Fruit fly (Drosophila melanogaster) whole organism, prepupa: ENCODE results near the gene Dpy-30L2.

Source experiments
- CG10631 ChIP-seq: fragments of 200-800 bp; sonication (Bioruptor generic); optimal IDR thresholded peaks from 2 replicates; lab custom pipeline; 2016; ENCODE audit warnings: missing biosample characterization, missing genetic modification characterization
- CG10669 ChIP-seq: fragments of 200-800 bp; sonication (Bioruptor generic); optimal IDR thresholded peaks from 3 replicates; lab custom pipeline; 2018; ENCODE audit warnings: missing biosample characterization, mild to moderate bottlenecking, missing genetic modification characterization, moderate library complexity
- CG11294 ChIP-seq: fragments of 200-800 bp; sonication (Bioruptor generic); IDR thresholded peaks from 2 replicates; pipeline ENCODE4 v1.3.6; 2022; ENCODE audit warnings: missing biosample characterization, missing genetic modification characterization
- CG1621 ChIP-seq: fragments of 200-800 bp; sonication (Bioruptor generic); optimal IDR thresholded peaks from 3 replicates; lab custom pipeline; 2018; ENCODE audit warnings: missing biosample characterization, mild to moderate bottlenecking, missing genetic modification characterization
- CG3032 ChIP-seq: fragments of 200-800 bp; optimal IDR thresholded peaks from 2 replicates; lab custom pipeline; 2019; ENCODE audit warnings: missing biosample characterization, mild to moderate bottlenecking, missing genetic modification characterization, moderate library complexity
- CG34406 ChIP-seq: fragments of 200-800 bp; sonication (Bioruptor generic); optimal IDR thresholded peaks from 3 replicates; lab custom pipeline; 2016; ENCODE audit warnings: missing biosample characterization, missing genetic modification characterization
- CG3919 ChIP-seq: fragments of 200-800 bp; sonication (Bioruptor generic); optimal IDR thresholded peaks from 3 replicates; lab custom pipeline; 2016; ENCODE audit warnings: missing biosample characterization, missing genetic modification characterization
- CG4318 ChIP-seq: fragments of 200-800 bp; sonication (Bioruptor generic); optimal IDR thresholded peaks from 3 replicates; lab custom pipeline; 2017; ENCODE audit warnings: missing biosample characterization, mild to moderate bottlenecking, missing genetic modification characterization
- CG6792 ChIP-seq: fragments of 200-800 bp; sonication (Bioruptor generic); optimal IDR thresholded peaks from 3 replicates; lab custom pipeline; 2016; ENCODE audit warnings: missing biosample characterization, missing genetic modification characterization
- CG7368 ChIP-seq: fragments of 200-800 bp; sonication (Bioruptor generic); optimal IDR thresholded peaks from 3 replicates; lab custom pipeline; 2016; ENCODE audit warnings: missing biosample characterization, missing genetic modification characterization
- CG8632 ChIP-seq: fragments of 200-800 bp; sonication (Bioruptor generic); optimal IDR thresholded peaks from 3 replicates; lab custom pipeline; 2016; ENCODE audit warnings: missing biosample characterization, missing genetic modification characterization
- CG9139 ChIP-seq: fragments of 200-800 bp; sonication (Bioruptor generic); optimal IDR thresholded peaks from 3 replicates; lab custom pipeline; 2017; ENCODE audit warnings: missing biosample characterization, mild to moderate bottlenecking, missing genetic modification characterization
- Eip75B ChIP-seq: fragments of 200-800 bp; sonication (Bioruptor generic); optimal IDR thresholded peaks from 3 replicates; lab custom pipeline; 2016; ENCODE audit warnings: missing biosample characterization, missing genetic modification characterization
- Ets96B ChIP-seq: fragments of 200-800 bp; optimal IDR thresholded peaks from 2 replicates; lab custom pipeline; 2019; ENCODE audit warnings: missing biosample characterization, mild to moderate bottlenecking, missing genetic modification characterization, moderate library complexity
- Hr39 ChIP-seq: fragments of 200-800 bp; sonication (Bioruptor generic); optimal IDR thresholded peaks from 2 replicates; lab custom pipeline; 2016; ENCODE audit warnings: missing biosample characterization, missing genetic modification characterization
- Hr4 ChIP-seq: fragments of 200-800 bp; sonication (Bioruptor generic); optimal IDR thresholded peaks from 3 replicates; lab custom pipeline; 2016; ENCODE audit warnings: missing biosample characterization, missing genetic modification characterization
- Met ChIP-seq: fragments of 200-800 bp; sonication (Bioruptor generic); optimal IDR thresholded peaks from 3 replicates; lab custom pipeline; 2016; ENCODE audit warnings: missing biosample characterization, missing genetic modification characterization
- Sox102F ChIP-seq: fragments of 200-800 bp; sonication (Bioruptor generic); optimal IDR thresholded peaks from 2 replicates; lab custom pipeline; 2016; ENCODE audit warnings: missing biosample characterization, mild to moderate bottlenecking, missing genetic modification characterization
- Sox14 ChIP-seq: fragments of 200-800 bp; sonication (Bioruptor generic); optimal IDR thresholded peaks from 3 replicates; lab custom pipeline; 2016; ENCODE audit warnings: missing biosample characterization, missing genetic modification characterization
- Sox15 ChIP-seq: fragments of 200-800 bp; sonication (Bioruptor generic); optimal IDR thresholded peaks from 3 replicates; lab custom pipeline; 2016; ENCODE audit warnings: missing biosample characterization, missing genetic modification characterization
- achi ChIP-seq: fragments of 200-800 bp; sonication (Bioruptor generic); optimal IDR thresholded peaks from 3 replicates; lab custom pipeline; 2016; ENCODE audit warnings: missing biosample characterization, missing genetic modification characterization
- acj6 ChIP-seq: fragments of 200-800 bp; sonication (Bioruptor generic); optimal IDR thresholded peaks from 3 replicates; lab custom pipeline; 2016; ENCODE audit warnings: missing biosample characterization, missing genetic modification characterization
- dac ChIP-seq: fragments of 200-800 bp; sonication (Bioruptor generic); optimal IDR thresholded peaks from 2 replicates; lab custom pipeline; 2017; ENCODE audit warnings: missing biosample characterization, mild to moderate bottlenecking, missing genetic modification characterization
- dsx ChIP-seq: fragments of 200-800 bp; optimal IDR thresholded peaks from 3 replicates; lab custom pipeline; 2019; ENCODE audit warnings: missing biosample characterization, mild to moderate bottlenecking, missing genetic modification characterization, moderate library complexity; ENCODE audit not compliant: poor library complexity, severe bottlenecking
- esn ChIP-seq: fragments of 200-800 bp; sonication (Bioruptor generic); optimal IDR thresholded peaks from 2 replicates; lab custom pipeline; 2016; ENCODE audit warnings: missing biosample characterization, mild to moderate bottlenecking, missing genetic modification characterization, moderate library complexity
- fd59A ChIP-seq: fragments of 200-800 bp; sonication (Bioruptor generic); optimal IDR thresholded peaks from 2 replicates; lab custom pipeline; 2017; ENCODE audit warnings: missing biosample characterization, mild to moderate bottlenecking, missing genetic modification characterization, missing genetic modification reagents
- fd85E ChIP-seq: fragments of 200-800 bp; sonication (Bioruptor generic); optimal IDR thresholded peaks from 3 replicates; lab custom pipeline; 2016; ENCODE audit warnings: missing biosample characterization, missing genetic modification characterization
- fkh ChIP-seq: fragments of 200-800 bp; sonication (Bioruptor generic); optimal IDR thresholded peaks from 3 replicates; lab custom pipeline; 2017; ENCODE audit warnings: missing biosample characterization, mild to moderate bottlenecking, missing genetic modification characterization, moderate library complexity
- lz ChIP-seq: fragments of 200-800 bp; sonication (Bioruptor generic); optimal IDR thresholded peaks from 3 replicates; lab custom pipeline; 2016; ENCODE audit warnings: missing biosample characterization, missing genetic modification characterization
- net ChIP-seq: fragments of 200-800 bp; sonication (Bioruptor generic); optimal IDR thresholded peaks from 3 replicates; lab custom pipeline; 2016; ENCODE audit warnings: missing biosample characterization, missing genetic modification characterization
- pdm3 ChIP-seq: fragments of 200-800 bp; sonication (Bioruptor generic); optimal IDR thresholded peaks from 3 replicates; lab custom pipeline; 2016; ENCODE audit warnings: missing biosample characterization, missing genetic modification characterization
- ss ChIP-seq, 2 experiments: fragments of 200-800 bp; sonication (Bioruptor generic); optimal IDR thresholded peaks; 2 replicates in 1 of 2; 3 replicates in 1 of 2; lab custom pipeline; 2017 to 2018; ENCODE audit warnings: mild to moderate bottlenecking in 2 of 2, missing biosample characterization in 2 of 2, missing genetic modification characterization in 2 of 2, moderate library complexity in 1 of 2
- svp ChIP-seq: fragments of 200-800 bp; sonication (Bioruptor generic); peaks from one replicate; lab custom pipeline; 2016; ENCODE audit warnings: missing biosample characterization, missing genetic modification characterization
- topi ChIP-seq: fragments of 200-800 bp; sonication (Bioruptor generic); optimal IDR thresholded peaks from 3 replicates; lab custom pipeline; 2016; ENCODE audit warnings: missing biosample characterization, missing genetic modification characterization

Dpy-30L2 gene

dm6 chr3L:4035499-4035898, 12.0 kb downstream of the Dpy-30L2 start, which contains the start of gene Gr64f:
Gr64f (plus strand) TSS chr3L:4035799.
- TF ChIP-seq dac (GFP tag; lab: Kevin White, UChicago) (no peak), CG10669 (GFP tag; lab: Kevin White, UChicago) (no peak), CG11294 (GFP tag; lab: Robert Waterston, UW) (no peak), fd59A (GFP tag; lab: Kevin White, UChicago) (no peak), fd85E (GFP tag; lab: Kevin White, UChicago) (no peak), CG7368 (no peak), CG9139 (GFP tag; lab: Kevin White, UChicago) (no peak), net (no peak), Sox14 (GFP tag; lab: Kevin White, UChicago) (no peak)

DNA sequence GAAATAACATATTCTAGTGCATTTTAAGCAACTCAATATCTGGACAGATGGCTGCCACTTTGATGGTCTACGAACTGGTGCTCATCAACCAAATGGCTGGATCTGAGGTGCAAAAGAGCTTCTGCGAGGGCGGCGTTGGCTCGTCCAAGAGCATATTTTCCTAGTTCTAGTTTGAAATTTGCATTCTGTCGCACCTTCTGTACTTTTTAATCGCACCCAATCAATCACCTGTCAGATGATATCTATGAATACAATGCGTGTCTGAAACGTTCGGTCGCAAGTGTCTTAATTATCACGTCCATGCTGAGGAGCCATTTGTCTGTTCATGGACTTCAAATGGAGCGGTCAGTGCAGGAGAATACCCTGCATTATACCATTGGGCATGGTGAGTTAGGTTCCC, 15.8 kb downstream of the Dpy-30L2 start, which contains the start of the genes Gr64d and Gr64e:
Gr64d (plus strand) TSS at position 301 of the 400 bp plus-strand sequence.
Gr64e (plus strand) TSS at position 380 of the 400 bp plus-strand sequence.
- TF ChIP-seq Met (GFP tag; lab: Kevin White, UChicago) (no peak), esn (no peak), CG3919 (GFP tag; lab: Kevin White, UChicago) (no peak), CG8632 (GFP tag; lab: Kevin White, UChicago) (no peak), Eip75B (no peak), net (no peak), ss (GFP tag; optimal IDR thresholded peaks at IDR 0.05; lab: Kevin White, UChicago) (no peak), pdm3 (GFP tag; lab: Kevin White, UChicago) (no peak), svp (no peak), achi (GFP tag; lab: Kevin White, UChicago) (no peak), CG1621 (no peak), dsx (no peak), Hr39 (GFP tag; lab: Kevin White, UChicago) (no peak)

DNA sequence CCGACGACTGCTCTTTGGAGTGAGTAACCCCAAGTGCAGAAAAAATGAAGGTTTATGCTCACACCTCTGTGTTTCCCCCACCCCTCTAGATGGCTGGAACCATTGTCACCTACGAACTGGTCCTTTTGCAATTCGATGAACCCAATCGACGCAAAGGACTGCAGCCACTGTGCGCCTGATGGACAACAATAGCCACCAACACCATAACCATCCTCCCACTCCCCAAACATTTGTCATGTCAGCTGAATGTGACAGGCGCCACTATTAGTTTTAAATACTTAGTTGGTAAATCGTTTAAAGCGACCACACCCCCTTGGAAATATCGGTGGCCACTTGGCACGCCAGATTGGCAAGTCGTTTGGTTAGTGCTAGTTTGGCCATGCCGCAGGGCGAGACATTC, 19.2 kb downstream of the Dpy-30L2 start, which contains the start of the genes Gr64b and Gr64c:
Gr64b (plus strand) TSS at position 301 of the 400 bp plus-strand sequence.
Gr64c (plus strand) TSS at position 301 of the 400 bp plus-strand sequence.
- TF ChIP-seq Hr39 (GFP tag; lab: Kevin White, UChicago) (no peak), Met (GFP tag; lab: Kevin White, UChicago) (no peak), CG6792 (no peak), lz (no peak), Sox15 (no peak), CG4318 (GFP tag; lab: Kevin White, UChicago) (no peak), Hr4 (GFP tag; lab: Kevin White, UChicago) (no peak), acj6 (GFP tag; lab: Kevin White, UChicago) (no peak), CG3919 (GFP tag; lab: Kevin White, UChicago) (no peak), topi (GFP tag; lab: Kevin White, UChicago) (no peak), Sox102F (GFP tag; lab: Kevin White, UChicago) (no peak), CG10631 (GFP tag; lab: Kevin White, UChicago) (no peak), fkh (GFP tag; lab: Kevin White, UChicago) (no peak), Ets96B (tag; lab: Kevin White, UChicago) (no peak), CG3032 (tag; lab: Kevin White, UChicago) (no peak), dsx (no peak), pdm3 (GFP tag; lab: Kevin White, UChicago) (no peak)

DNA sequence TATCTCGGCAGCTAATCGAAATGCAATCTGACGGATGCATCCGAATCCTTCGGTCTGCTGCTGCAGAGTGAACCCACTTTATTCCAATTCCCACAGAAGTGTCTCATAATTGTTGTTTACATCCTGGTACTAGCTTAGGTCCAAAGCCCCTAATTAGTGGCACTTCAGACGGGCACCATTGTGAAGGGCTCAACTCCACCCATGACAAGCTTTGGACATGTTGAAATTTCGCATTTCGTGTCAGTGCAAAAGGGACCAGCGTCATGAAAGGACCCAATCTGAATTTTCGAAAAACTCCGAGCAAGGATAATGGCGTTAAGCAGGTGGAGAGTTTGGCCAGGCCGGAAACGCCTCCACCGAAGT, 21.0 kb downstream of the Dpy-30L2 start, which contains the start of gene Gr64a:
Gr64a (plus strand) TSS at position 264 of the 363 bp plus-strand sequence.
- TF ChIP-seq CG34406 (GFP tag; lab: Kevin White, UChicago) (no peak), pdm3 (GFP tag; lab: Kevin White, UChicago) (no peak), Sox15 (no peak), esn (no peak)
